Fruit fly (Drosophila melanogaster) Kc167 (cell line): ENCODE measurements around the gene mRF1.

Experiments
- Sin3A ChIP-seq: fragments of >200 bp; optimal IDR thresholded peaks from 2 replicates; lab custom pipeline; 2018; ENCODE audit warnings: missing external identifiers
- psq ChIP-seq: fragments of >200 bp; optimal IDR thresholded peaks from 2 replicates; lab custom pipeline; 2017; ENCODE audit warnings: missing external identifiers

DNA sequence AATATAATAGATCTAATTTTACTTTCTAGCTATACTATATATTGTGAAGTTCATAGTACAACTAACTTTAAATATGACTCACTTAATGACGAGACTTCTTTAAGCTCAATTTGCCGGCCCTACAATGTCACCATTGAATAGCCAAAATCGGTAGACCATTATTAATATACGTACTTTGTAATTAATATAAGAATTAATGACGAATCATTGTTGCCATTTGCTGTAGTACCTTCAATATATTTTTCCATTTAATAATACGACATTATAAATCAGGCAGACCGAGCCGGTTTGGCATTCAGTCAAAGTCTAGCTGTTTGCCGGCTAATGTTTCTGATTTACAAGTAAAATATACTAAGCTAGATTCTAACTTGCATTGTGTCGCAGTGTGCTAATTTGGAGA is 19.9 kb downstream of the mRF1 start, which contains the start of gene Jhbp13:
- TF ChIP-seq Sin3A (lab: Kevin White, UChicago) (no peak), psq (lab: Kevin White, UChicago) (no peak)
